In genomic region chrV:20757255-20757654, ce11 we compare ENCODE assay signal across 3 worm cellular contexts.
TF ChIP-seq lines count a peak whose summit lies in the region.

No protein-coding gene starts in this region.

TF ChIP-seq in whole organism, L4 larva, 104 proteins besides CTCF, POLR2A, EP300 and RAD21:
- TF ChIP-seq zip-2 (tag; optimal IDR thresholded peaks at IDR 0.05; lab: Kevin White, UChicago) (no peak), nhr-41 (GFP tag; IDR thresholded peaks at IDR 0.05; lab: Robert Waterston, UW) (no peak), php-3 (GFP tag; IDR thresholded peaks at IDR 0.05; lab: Robert Waterston, UW) (0 out of 2 replicates have a peak, but pooled peaks have one; percentile 21), set-16 (GFP tag; IDR thresholded peaks at IDR 0.05; lab: Robert Waterston, UW) (peak; percentile 62; the same call in 1 of the 2 replicates), lir-3 (tag; optimal IDR thresholded peaks at IDR 0.05; lab: Kevin White, UChicago) (no peak), unc-62 (GFP tag; optimal IDR thresholded peaks at IDR 0.05 in 1 of 2; lab: Kevin White, UChicago) (no peak), unc-62 (tag; optimal IDR thresholded peaks at IDR 0.05; lab: Kevin White, UChicago) (no peak), madf-5 (GFP tag; IDR thresholded peaks at IDR 0.05; lab: Robert Waterston, UW) (no peak), snpc-4 (tag; optimal IDR thresholded peaks at IDR 0.05; lab: Kevin White, UChicago) (no peak), egl-43 (GFP tag; IDR thresholded peaks at IDR 0.05; lab: Robert Waterston, UW) (0 out of 2 replicates have a peak, but pooled peaks have one; percentile 36), vab-7 (GFP tag; IDR thresholded peaks at IDR 0.05; lab: Robert Waterston, UW) (no peak), saeg-2 (GFP tag; IDR thresholded peaks at IDR 0.05; lab: Robert Waterston, UW) (no peak)
TF ChIP-seq in whole organism, L4 larva: peak in this region for 3.

TF ChIP-seq in whole organism, late embryonic, 69 proteins besides CTCF, POLR2A, EP300 and RAD21:
- TF ChIP-seq ceh-34 (tag; optimal IDR thresholded peaks at IDR 0.05; lab: Kevin White, UChicago) = peak; percentile 66
- peak; percentile 22 for TF ChIP-seq ceh-19 (GFP tag; optimal IDR thresholded peaks at IDR 0.05; lab: Kevin White, UChicago)
- no peak for TF ChIP-seq pha-2 (tag; optimal IDR thresholded peaks at IDR 0.05; lab: Kevin White, UChicago)

TF ChIP-seq in whole organism, young adult, 124 proteins besides CTCF, POLR2A, EP300 and RAD21:
- TF ChIP-seq bed-1 (GFP tag; IDR thresholded peaks at IDR 0.05; lab: Robert Waterston, UW) (no peak), zfh-2 (GFP tag; conservative IDR thresholded peaks at IDR 0.05; lab: Robert Waterston, UW) (peak; percentile 66; the same call in 1 of the 2 replicates)
